Fruit fly (Drosophila melanogaster) whole organism, embryonic: ENCODE data around the gene CG9706.

Experiments
- Bgb ChIP-seq: fragments of 200-800 bp; sonication (Bioruptor generic); IDR thresholded peaks from 2 replicates; pipeline ENCODE4 v1.3.6; 2022; ENCODE audit warnings: missing biosample characterization, missing genetic modification characterization; ENCODE audit not compliant: partially characterized antibody
- CG10366 ChIP-seq: fragments of 200-800 bp; sonication (Bioruptor generic); IDR thresholded peaks from 2 replicates; pipeline ENCODE4 v1.3.6; 2022; ENCODE audit warnings: missing biosample characterization, missing genetic modification characterization
- CG10979 ChIP-seq: fragments of 200-800 bp; sonication (Bioruptor generic); optimal IDR thresholded peaks from 2 replicates; lab custom pipeline; 2018; ENCODE audit warnings: missing biosample characterization, mild to moderate bottlenecking, missing genetic modification characterization, moderate library complexity
- CG12104 ChIP-seq: fragments of 200-800 bp; sonication (Bioruptor generic); optimal IDR thresholded peaks from 3 replicates; lab custom pipeline; 2016; ENCODE audit warnings: missing biosample characterization, missing genetic modification characterization
- CG12659 ChIP-seq: fragments of 200-800 bp; sonication (Bioruptor generic); optimal IDR thresholded peaks from 3 replicates; lab custom pipeline; 2017; ENCODE audit warnings: mild to moderate bottlenecking, missing biosample characterization, missing genetic modification reagents, missing genetic modification characterization
- CG12942 ChIP-seq: fragments of 200-800 bp; sonication (Bioruptor generic); optimal IDR thresholded peaks from 3 replicates; lab custom pipeline; 2016; ENCODE audit warnings: missing biosample characterization, missing genetic modification characterization
- CG18011 ChIP-seq: fragments of 200-800 bp; sonication (Bioruptor generic); optimal IDR thresholded peaks from 2 replicates; lab custom pipeline; 2017; ENCODE audit warnings: missing biosample characterization, missing genetic modification characterization, mild to moderate bottlenecking, moderate library complexity, missing genotype
- CG2678 ChIP-seq: fragments of 200-800 bp; sonication (Bioruptor generic); optimal IDR thresholded peaks from 3 replicates; lab custom pipeline; 2019; ENCODE audit warnings: missing biosample characterization, mild to moderate bottlenecking, missing genetic modification characterization, moderate library complexity
- CG31224 ChIP-seq: fragments of 200-800 bp; sonication (Bioruptor generic); IDR thresholded peaks from 2 replicates; pipeline ENCODE4 v1.3.6; 2022; ENCODE audit warnings: missing biosample characterization, missing genetic modification characterization
- CG33213 ChIP-seq: fragments of 200-800 bp; sonication (Bioruptor generic); optimal IDR thresholded peaks from 3 replicates; lab custom pipeline; 2016; ENCODE audit warnings: missing biosample characterization, missing genetic modification characterization
- CG3838 ChIP-seq: fragments of 200-800 bp; sonication (Bioruptor generic); optimal IDR thresholded peaks from 3 replicates; lab custom pipeline; 2016; ENCODE audit warnings: missing biosample characterization, missing genetic modification characterization
- CG4707 ChIP-seq: fragments of 200-800 bp; sonication (Bioruptor generic); optimal IDR thresholded peaks from 2 replicates; lab custom pipeline; 2018; ENCODE audit warnings: missing biosample characterization, mild to moderate bottlenecking, missing genetic modification characterization, moderate library complexity
- CG8089 ChIP-seq: fragments of 200-800 bp; sonication (Bioruptor generic); optimal IDR thresholded peaks from 3 replicates; lab custom pipeline; 2016; ENCODE audit warnings: missing biosample characterization, missing genetic modification characterization
- CG9215 ChIP-seq: fragments of 200-800 bp; sonication (Bioruptor generic); IDR thresholded peaks from 2 replicates; pipeline ENCODE4 v1.3.6; 2022; ENCODE audit warnings: missing biosample characterization, missing genetic modification characterization
- CkIIα-i1 ChIP-seq: fragments of 200-800 bp; sonication (Bioruptor generic); IDR thresholded peaks from 2 replicates; pipeline ENCODE4 v1.3.6; 2022; ENCODE audit warnings: missing biosample characterization, missing genetic modification characterization
- D19B ChIP-seq: fragments of 200-800 bp; sonication (Bioruptor generic); optimal IDR thresholded peaks from 2 replicates; lab custom pipeline; 2017; ENCODE audit warnings: missing biosample characterization, mild to moderate bottlenecking, missing genetic modification characterization
- Dad ChIP-seq: fragments of 200-800 bp; sonication (Bioruptor generic); optimal IDR thresholded peaks from 3 replicates; lab custom pipeline; 2016; ENCODE audit warnings: missing biosample characterization, missing genetic modification characterization
- Deaf1 ChIP-seq: fragments of 200-800 bp; optimal IDR thresholded peaks from 3 replicates; lab custom pipeline; 2019; ENCODE audit warnings: missing biosample characterization, mild to moderate bottlenecking, missing genetic modification characterization, moderate library complexity
- Dek ChIP-seq: fragments of 200-800 bp; sonication (Bioruptor generic); optimal IDR thresholded peaks from 3 replicates; lab custom pipeline; 2019; ENCODE audit warnings: missing biosample characterization, mild to moderate bottlenecking, missing genetic modification characterization, moderate library complexity
- Fer3 ChIP-seq: fragments of 200-800 bp; sonication (Bioruptor generic); optimal IDR thresholded peaks from 2 replicates; lab custom pipeline; 2018; ENCODE audit warnings: missing biosample characterization, mild to moderate bottlenecking, missing genetic modification characterization, moderate library complexity
- HmgZ ChIP-seq: fragments of 200-800 bp; sonication (Bioruptor generic); optimal IDR thresholded peaks from 2 replicates; lab custom pipeline; 2018; ENCODE audit warnings: missing biosample characterization, mild to moderate bottlenecking, missing genetic modification characterization
- Meics ChIP-seq: fragments of 200-800 bp; sonication (Bioruptor generic); optimal IDR thresholded peaks from 2 replicates; lab custom pipeline; 2017; ENCODE audit warnings: missing biosample characterization, mild to moderate bottlenecking, missing genetic modification characterization
- Mes4 ChIP-seq: fragments of 200-800 bp; sonication (Bioruptor generic); optimal IDR thresholded peaks from 2 replicates; lab custom pipeline; 2016; ENCODE audit warnings: missing biosample characterization, missing genetic modification characterization
- NC2β ChIP-seq: fragments of 200-800 bp; sonication (Bioruptor generic); optimal IDR thresholded peaks from 2 replicates; lab custom pipeline; 2016; ENCODE audit warnings: missing biosample characterization, missing genetic modification characterization
- Nf-YC ChIP-seq: fragments of 200-800 bp; optimal IDR thresholded peaks from 3 replicates; lab custom pipeline; 2019; ENCODE audit warnings: missing biosample characterization, mild to moderate bottlenecking, missing genetic modification characterization, moderate library complexity
- Oaz ChIP-seq: fragments of 200-800 bp; sonication (Bioruptor generic); IDR thresholded peaks from 2 replicates; pipeline ENCODE4 v1.3.6; 2022; ENCODE audit warnings: missing biosample characterization, missing genetic modification characterization
- Usf ChIP-seq: fragments of 200-800 bp; sonication (Bioruptor generic); optimal IDR thresholded peaks from 2 replicates; lab custom pipeline; 2017; ENCODE audit warnings: missing genotype, missing biosample characterization, missing genetic modification characterization
- Vsx1 ChIP-seq: fragments of 200-800 bp; sonication (Bioruptor generic); optimal IDR thresholded peaks from 2 replicates; lab custom pipeline; 2017; ENCODE audit warnings: missing biosample characterization, mild to moderate bottlenecking, missing genetic modification characterization, missing genetic modification reagents
- al ChIP-seq: fragments of 200-800 bp; sonication (Bioruptor generic); IDR thresholded peaks from 2 replicates; pipeline ENCODE4 v1.3.6; 2022; ENCODE audit warnings: missing biosample characterization, missing genetic modification characterization
- ash1 ChIP-seq: fragments of 200-800 bp; sonication (Bioruptor generic); optimal IDR thresholded peaks from 2 replicates; lab custom pipeline; 2018; ENCODE audit warnings: missing biosample characterization, mild to moderate bottlenecking, missing genetic modification characterization
- cas ChIP-seq: fragments of 200-800 bp; sonication (Bioruptor generic); IDR thresholded peaks from 2 replicates; pipeline ENCODE4 v1.3.6; 2022; ENCODE audit warnings: missing biosample characterization, missing genetic modification characterization
- croc ChIP-seq: fragments of 200-800 bp; sonication (Bioruptor generic); conservative IDR thresholded peaks from 3 replicates; pipeline ENCODE4 v1.3.6; 2022; ENCODE audit warnings: missing biosample characterization, missing genetic modification characterization
- ems ChIP-seq: fragments of 200-800 bp; sonication (Bioruptor generic); optimal IDR thresholded peaks from 3 replicates; lab custom pipeline; 2016; ENCODE audit warnings: missing biosample characterization, missing genetic modification characterization
- eve ChIP-seq, 2 experiments: fragments of >200 bp; optimal IDR thresholded peaks; 2 replicates each; lab custom pipeline; 2017; ENCODE audit warnings: missing biosample characterization in 2 of 2, missing genetic modification characterization in 2 of 2
- eyg ChIP-seq: fragments of 200-800 bp; sonication (Bioruptor generic); optimal IDR thresholded peaks from 3 replicates; lab custom pipeline; 2016; ENCODE audit warnings: missing biosample characterization, missing genetic modification characterization
- fru ChIP-seq: fragments of >200 bp; optimal IDR thresholded peaks from 2 replicates; lab custom pipeline; 2017
- hbn ChIP-seq: fragments of 200-800 bp; sonication (Bioruptor generic); IDR thresholded peaks from 2 replicates; pipeline ENCODE4 v1.3.6; 2022; ENCODE audit warnings: missing biosample characterization, missing genetic modification characterization; ENCODE audit not compliant: partially characterized antibody
- hkb ChIP-seq, 2 experiments: fragments of 200-800 bp in 1 of 2; fragments of >200 bp in 1 of 2; sonication (Bioruptor generic) in 1 of 2; IDR thresholded peaks in 1 of 2; optimal IDR thresholded peaks in 1 of 2; 2 replicates each; pipeline versions ENCODE4 v1.3.6 to Lab custom; 2017 to 2022; ENCODE audit warnings: missing biosample characterization in 1 of 2, missing genetic modification characterization in 1 of 2
- kah ChIP-seq: fragments of 200-800 bp; sonication (Bioruptor generic); optimal IDR thresholded peaks from 2 replicates; lab custom pipeline; 2018; ENCODE audit warnings: missing biosample characterization, mild to moderate bottlenecking, missing genetic modification characterization
- lbe ChIP-seq: fragments of 200-800 bp; sonication (Bioruptor generic); optimal IDR thresholded peaks from 2 replicates; lab custom pipeline; 2016; ENCODE audit warnings: missing biosample characterization, mild to moderate bottlenecking, missing genetic modification characterization
- maf-S ChIP-seq: fragments of 200-800 bp; sonication (Bioruptor generic); optimal IDR thresholded peaks from 2 replicates; lab custom pipeline; 2016; ENCODE audit warnings: missing biosample characterization, missing genetic modification characterization
- onecut ChIP-seq: fragments of 200-800 bp; sonication (Bioruptor generic); IDR thresholded peaks from 2 replicates; pipeline ENCODE4 v1.3.6; 2022; ENCODE audit warnings: missing biosample characterization, missing genetic modification characterization
- pho ChIP-seq: fragments of 200-800 bp; sonication (Bioruptor generic); optimal IDR thresholded peaks from 2 replicates; lab custom pipeline; 2016; ENCODE audit warnings: missing biosample characterization, missing genetic modification characterization
- salm ChIP-seq: fragments of 200-800 bp; sonication (Bioruptor generic); optimal IDR thresholded peaks from 2 replicates; lab custom pipeline; 2018; ENCODE audit warnings: missing biosample characterization, mild to moderate bottlenecking, missing genetic modification characterization
- schlank ChIP-seq: fragments of 200-800 bp; sonication (Bioruptor generic); optimal IDR thresholded peaks from 2 replicates; lab custom pipeline; 2018; ENCODE audit warnings: missing biosample characterization, mild to moderate bottlenecking, missing genetic modification characterization
- seq ChIP-seq: fragments of 200-800 bp; sonication (Bioruptor generic); IDR thresholded peaks from 2 replicates; pipeline ENCODE4 v1.3.6; 2022; ENCODE audit warnings: missing biosample characterization, missing genetic modification characterization
- shn ChIP-seq: fragments of 200-800 bp; sonication (Bioruptor generic); optimal IDR thresholded peaks from 3 replicates; lab custom pipeline; 2016; ENCODE audit warnings: missing biosample characterization, missing genetic modification characterization
- sim ChIP-seq: fragments of 200-800 bp; sonication (Bioruptor generic); IDR thresholded peaks from 2 replicates; pipeline ENCODE4 v1.3.6; 2022; ENCODE audit warnings: missing biosample characterization, missing genetic modification characterization
- sisA ChIP-seq: fragments of 200-800 bp; sonication (Bioruptor generic); IDR thresholded peaks from 2 replicates; pipeline ENCODE4 v1.3.6; 2022; ENCODE audit warnings: missing biosample characterization, missing genetic modification characterization
- sob ChIP-seq: fragments of 200-800 bp; sonication (Bioruptor generic); IDR thresholded peaks from 2 replicates; pipeline ENCODE4 v1.3.6; 2022; ENCODE audit warnings: missing biosample characterization, missing genetic modification characterization
- tin ChIP-seq: fragments of 200-800 bp; sonication (Bioruptor generic); optimal IDR thresholded peaks from 3 replicates; lab custom pipeline; 2016; ENCODE audit warnings: missing biosample characterization, missing genetic modification characterization

CG9706 gene

dm6 chr3L:16743906-16744704 is 38.7 kb upstream of the CG9706 start (continued):
- TF ChIP-seq pho, result no peak
- no peak for TF ChIP-seq CG18011
- no peak for TF ChIP-seq kah (GFP tag; lab: Kevin White, UChicago)
- no peak for TF ChIP-seq seq (GFP tag; lab: Robert Waterston, UW)
- no peak for TF ChIP-seq ems (GFP tag; lab: Kevin White, UChicago)
- no peak for TF ChIP-seq schlank
- TF ChIP-seq D19B (GFP tag; lab: Kevin White, UChicago), result no peak
- TF ChIP-seq CG31224 (GFP tag; lab: Robert Waterston, UW), result no peak
- TF ChIP-seq CG9215 (GFP tag; lab: Robert Waterston, UW), result no peak
- TF ChIP-seq eve (GFP tag; optimal IDR thresholded peaks at IDR 0.05; lab: Kevin White, UChicago), result peak in 1 of 2 experiments; percentile 32
- no peak for TF ChIP-seq croc (GFP tag; lab: Robert Waterston, UW)
- no peak for TF ChIP-seq Nf-YC (tag; lab: Kevin White, UChicago)
- TF ChIP-seq salm, result no peak
- no peak for TF ChIP-seq Deaf1
- no peak for TF ChIP-seq Bgb (GFP tag; lab: Robert Waterston, UW)
- no peak for TF ChIP-seq CG10366 (GFP tag; lab: Robert Waterston, UW)
- TF ChIP-seq sisA (GFP tag; lab: Robert Waterston, UW), result no peak
- no peak for TF ChIP-seq Meics
- no peak for TF ChIP-seq Oaz (GFP tag; lab: Robert Waterston, UW)
- no peak for TF ChIP-seq CkIIα-i1
- TF ChIP-seq hbn, result no peak
- TF ChIP-seq CG33213 (GFP tag; lab: Kevin White, UChicago), result no peak
- peak; percentile 36 for TF ChIP-seq CG2678 (tag; lab: Kevin White, UChicago)
- TF ChIP-seq maf-S (GFP tag; lab: Kevin White, UChicago), result no peak
- TF ChIP-seq Mes4 (GFP tag; lab: Kevin White, UChicago), result no peak
- TF ChIP-seq CG3838, result no peak
- TF ChIP-seq tin (GFP tag; lab: Kevin White, UChicago), result no peak
- TF ChIP-seq Usf (GFP tag; lab: Kevin White, UChicago), result no peak
- TF ChIP-seq lbe (GFP tag; lab: Kevin White, UChicago), result no peak
- TF ChIP-seq sim (GFP tag; lab: Robert Waterston, UW), result no peak
- no peak for TF ChIP-seq Dad (GFP tag; lab: Kevin White, UChicago)
- TF ChIP-seq CG12104 (GFP tag; lab: Kevin White, UChicago), result no peak
- no peak for TF ChIP-seq eyg (GFP tag; lab: Kevin White, UChicago)
- TF ChIP-seq cas (GFP tag; lab: Robert Waterston, UW), result no peak
- no peak for TF ChIP-seq shn (GFP tag; lab: Kevin White, UChicago)
- no peak for TF ChIP-seq hkb (optimal IDR thresholded peaks at IDR 0.05; lab: Kevin White, UChicago)
- TF ChIP-seq hkb (GFP tag; IDR thresholded peaks at IDR 0.05; lab: Robert Waterston, UW), result no peak
- TF ChIP-seq al (GFP tag; lab: Robert Waterston, UW), result no peak
- TF ChIP-seq CG8089 (GFP tag; lab: Kevin White, UChicago), result no peak
- no peak for TF ChIP-seq CG12942 (GFP tag; lab: Kevin White, UChicago)
- no peak for TF ChIP-seq onecut (GFP tag; lab: Robert Waterston, UW)
- TF ChIP-seq Vsx1 (GFP tag; lab: Kevin White, UChicago), result no peak
- TF ChIP-seq HmgZ (tag; lab: Kevin White, UChicago), result no peak
- TF ChIP-seq NC2β (GFP tag; lab: Kevin White, UChicago), result no peak
- TF ChIP-seq Fer3 (tag; lab: Kevin White, UChicago), result no peak
- no peak for TF ChIP-seq CG12659 (GFP tag; lab: Kevin White, UChicago)
- no peak for TF ChIP-seq sob (GFP tag; lab: Robert Waterston, UW)
- TF ChIP-seq ash1 (GFP tag; lab: Kevin White, UChicago), result no peak
- TF ChIP-seq Dek (tag; lab: Kevin White, UChicago), result no peak
- TF ChIP-seq fru (lab: Kevin White, UChicago), result no peak
- peak; percentile 79 for TF ChIP-seq CG10979 (tag; lab: Kevin White, UChicago)
- TF ChIP-seq CG4707 (GFP tag; lab: Kevin White, UChicago), result no peak
